Worm (Caenorhabditis elegans): ENCODE results near the gene T19C3.4.

The T19C3.4 gene

ce11 chrIII:647248-647647 is 27.2 kb upstream of the T19C3.4 start:
- no peak for TF ChIP-seq nfyb-1 (GFP tag; IDR thresholded peaks at IDR 0.05)
- peak in 1 of 2 experiments; percentile 45 for TF ChIP-seq let-607 (tag; optimal IDR thresholded peaks at IDR 0.05)
- TF ChIP-seq madf-6 (GFP tag; IDR thresholded peaks at IDR 0.05), result no peak
- no peak for TF ChIP-seq nfya-2 (GFP tag; IDR thresholded peaks at IDR 0.05)
- no peak for TF ChIP-seq T26A5.8 (tag; optimal IDR thresholded peaks at IDR 0.05)
- TF ChIP-seq repo-1 (tag; optimal IDR thresholded peaks at IDR 0.05), result no peak
- no peak for TF ChIP-seq unc-62 (GFP tag; optimal IDR thresholded peaks at IDR 0.05)
- no peak for TF ChIP-seq cebp-1 (GFP tag; IDR thresholded peaks at IDR 0.05)
- no peak for TF ChIP-seq cebp-1 (tag; optimal IDR thresholded peaks at IDR 0.05)
- TF ChIP-seq rcor-1 (GFP tag; IDR thresholded peaks at IDR 0.05), result no peak
- peak; percentile 69; the same call in 1 of the 2 replicates for TF ChIP-seq hmg-1.2 (GFP tag; IDR thresholded peaks at IDR 0.05)
- no peak for TF ChIP-seq rpc-1 (optimal IDR thresholded peaks at IDR 0.05)
- TF ChIP-seq rpc-1 (tag; optimal IDR thresholded peaks at IDR 0.05), result no peak

DNA sequence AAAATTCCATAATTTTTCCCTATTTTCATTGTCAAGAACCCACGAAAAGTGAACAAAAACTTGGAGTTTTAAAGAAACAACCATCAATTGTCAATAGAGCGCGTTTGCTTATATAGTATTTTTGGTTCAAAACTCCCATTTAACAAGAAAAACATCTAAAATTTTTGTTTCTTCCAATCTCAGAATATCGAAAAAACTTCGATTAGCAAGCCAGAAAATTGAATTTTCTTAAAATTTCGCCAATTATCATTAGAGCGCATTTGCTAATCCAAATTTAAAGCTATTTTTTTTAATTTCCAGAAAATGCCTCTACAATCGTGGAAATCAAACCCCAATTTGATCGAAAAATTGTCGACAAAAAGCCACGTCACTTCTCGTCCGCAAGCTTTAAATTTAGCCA is 26.4 kb upstream of the T19C3.4 start, which contains the start of gene orai-1:
TSS of gene orai-1 (plus strand) at position 301 of the 400 bp plus-strand sequence.
- TF ChIP-seq gei-17 (GFP tag; optimal IDR thresholded peaks at IDR 0.05) (no peak), ztf-6 (GFP tag; IDR thresholded peaks at IDR 0.05) (no peak), lsy-27 (tag; optimal IDR thresholded peaks at IDR 0.05; ENCODE audit: borderline replicate concordance, insufficient read depth) (no peak), rpc-1 (optimal IDR thresholded peaks at IDR 0.05) (no peak), rpc-1 (tag; optimal IDR thresholded peaks at IDR 0.05) (no peak), ztf-25 (GFP tag; IDR thresholded peaks at IDR 0.05) (no peak)

ce11 chrIII:644660-645059 is 24.6 kb upstream of the T19C3.4 start:
- TF ChIP-seq D2030.7 (GFP tag; IDR thresholded peaks at IDR 0.05), result no peak

- TF ChIP-seq F57A8.1 (GFP tag; optimal IDR thresholded peaks at IDR 0.05) (no peak), hlh-26 (GFP tag; conservative IDR thresholded peaks at IDR 0.05) (no peak), ekl-4 (GFP tag; IDR thresholded peaks at IDR 0.05) (no peak), efl-1 (GFP tag; optimal IDR thresholded peaks at IDR 0.05) (no peak), madf-8 (GFP tag; conservative IDR thresholded peaks at IDR 0.05) (no peak), lsl-1 (GFP tag; optimal IDR thresholded peaks at IDR 0.05) (no peak), nhr-80 (tag; optimal IDR thresholded peaks at IDR 0.05) (no peak), cebp-1 (GFP tag; IDR thresholded peaks at IDR 0.05) (no peak), cebp-1 (tag; optimal IDR thresholded peaks at IDR 0.05) (no peak), nhr-27 (tag; optimal IDR thresholded peaks at IDR 0.05) (no peak), attf-3 (GFP tag; conservative IDR thresholded peaks at IDR 0.05) (no peak), ztf-28 (GFP tag; IDR thresholded peaks at IDR 0.05) (no peak)
These were observed 21.7 kb upstream of the T19C3.4 start, which contains the start of gene W06E11.1 for ce11 chrIII:641759-642158. W06E11.1 (plus strand) TSS chrIII:642059.

- no peak for TF ChIP-seq snpc-3.4 (tag; optimal IDR thresholded peaks at IDR 0.05)
- no peak for TF ChIP-seq ZK185.1 (tag; optimal IDR thresholded peaks at IDR 0.05; ENCODE audit: poor library complexity, severe bottlenecking)
- TF ChIP-seq hlh-26 (GFP tag; conservative IDR thresholded peaks at IDR 0.05), result no peak
- no peak for TF ChIP-seq nfya-1 (tag; optimal IDR thresholded peaks at IDR 0.05; ENCODE audit: borderline replicate concordance, insufficient read depth)
- no peak for TF ChIP-seq akir-1 (GFP tag; optimal IDR thresholded peaks at IDR 0.05)
- TF ChIP-seq ceh-40 (GFP tag; IDR thresholded peaks at IDR 0.05), result no peak
- TF ChIP-seq tbx-9 (tag; optimal IDR thresholded peaks at IDR 0.05; ENCODE audit: borderline replicate concordance), result no peak
- TF ChIP-seq ceh-58 (GFP tag; IDR thresholded peaks at IDR 0.05), result no peak
- TF ChIP-seq ekl-4 (GFP tag; IDR thresholded peaks at IDR 0.05), result no peak
- no peak for TF ChIP-seq T26A5.8 (tag; optimal IDR thresholded peaks at IDR 0.05)
- no peak for TF ChIP-seq nfyb-1 (GFP tag; IDR thresholded peaks at IDR 0.05)
- no peak for TF ChIP-seq C06A6.2 (GFP tag; conservative IDR thresholded peaks at IDR 0.05)
- no peak for TF ChIP-seq attf-3 (GFP tag; conservative IDR thresholded peaks at IDR 0.05)
- TF ChIP-seq ztf-25 (GFP tag; IDR thresholded peaks at IDR 0.05), result no peak
- TF ChIP-seq sdz-38 (tag; optimal IDR thresholded peaks at IDR 0.05), result no peak
- no peak for TF ChIP-seq zim-3 (tag; optimal IDR thresholded peaks at IDR 0.05)
- TF ChIP-seq snpc-1.3 (tag; optimal IDR thresholded peaks at IDR 0.05; ENCODE audit: insufficient read depth), result peak; percentile 48
- no peak for TF ChIP-seq dpff-1 (tag; optimal IDR thresholded peaks at IDR 0.05)
- TF ChIP-seq nhr-179 (tag; optimal IDR thresholded peaks at IDR 0.05), result no peak
These were observed 20.2 kb upstream of the T19C3.4 start, which contains the start of the genes tag-266 and tag-267 for ce11 chrIII:640198-640803. tag-266 (minus strand) TSS chrIII:640226. tag-267 (plus strand) TSS chrIII:640790.
